Worm (Caenorhabditis elegans): ENCODE data around the gene odd-1.

DNA sequence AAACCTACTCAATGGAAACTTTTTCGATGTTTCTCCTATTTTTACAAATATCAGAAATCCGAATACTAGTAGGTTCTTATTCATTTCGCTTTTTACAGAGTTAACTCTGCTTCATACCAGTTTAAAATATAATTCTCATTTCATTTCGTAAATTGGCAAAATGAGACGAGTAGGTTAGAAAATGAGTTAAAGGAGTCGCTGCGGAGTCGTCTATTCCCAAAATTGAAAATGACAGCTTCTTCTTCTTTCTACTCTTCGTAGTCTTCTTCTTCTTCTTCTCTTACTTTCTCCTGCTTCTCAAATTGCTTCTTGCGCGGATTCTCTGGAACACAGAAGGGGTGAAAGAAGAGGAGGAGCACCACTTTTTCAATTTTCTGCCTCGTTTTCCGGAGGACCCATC, 36.6 kb downstream of the odd-1 start, which contains the start of gene glr-2:
- TF ChIP-seq nhr-11 (tag; optimal IDR thresholded peaks at IDR 0.05) (no peak), ama-1 (optimal IDR thresholded peaks at IDR 0.05) (no peak)

Measured in whole organism, L3 larva.